Worm (Caenorhabditis elegans): ENCODE measurements around the gene snt-6.

ce11 chrII:709081-709480 is 40.9 kb downstream of the snt-6 start, which contains the start of gene T02H6.1:
- TF ChIP-seq flt-1 (GFP tag; IDR thresholded peaks at IDR 0.05) (no peak), ref-1 (GFP tag; conservative IDR thresholded peaks at IDR 0.05) (no peak), tab-1 (GFP tag; IDR thresholded peaks at IDR 0.05) (no peak), ztf-23 (GFP tag; IDR thresholded peaks at IDR 0.05) (no peak), med-1 (GFP tag; optimal IDR thresholded peaks at IDR 0.05; ENCODE audit: insufficient read depth) (no peak), T22C8.4 (GFP tag; IDR thresholded peaks at IDR 0.05) (no peak)

All from whole organism, midembryonic.